Fruit fly (Drosophila melanogaster) Kc167 (cell line): Measurements from ENCODE around the gene Mob3.

ENCODE experiments used
- Myc ChIP-seq: fragments of >200 bp; optimal IDR thresholded peaks from 2 replicates; lab custom pipeline; 2017; ENCODE audit warnings: missing external identifiers
- Sin3A ChIP-seq: fragments of >200 bp; optimal IDR thresholded peaks from 2 replicates; lab custom pipeline; 2018; ENCODE audit warnings: missing external identifiers
- h ChIP-seq: fragments of >200 bp; optimal IDR thresholded peaks from 3 replicates; lab custom pipeline; 2018; ENCODE audit warnings: missing external identifiers
- insv ChIP-seq: fragments of >200 bp; optimal IDR thresholded peaks from 3 replicates; lab custom pipeline; 2018; ENCODE audit warnings: missing external identifiers
- psq ChIP-seq: fragments of >200 bp; optimal IDR thresholded peaks from 2 replicates; lab custom pipeline; 2017; ENCODE audit warnings: missing external identifiers
- ttk ChIP-seq: sonication (Bioruptor generic); optimal IDR thresholded peaks from 2 replicates; lab custom pipeline; 2017; ENCODE audit warnings: missing external identifiers

The Mob3 gene

dm6 chr2L:10310614-10311382 is 45.7 kb downstream of the Mob3 start, which contains the start of gene Cdk5alpha:
Gene Cdk5alpha, minus strand, starts transcription at chr2L:10310956.
- TF ChIP-seq psq (lab: Kevin White, UChicago): no peak
- TF ChIP-seq Myc (lab: Kevin White, UChicago): no peak
- TF ChIP-seq ttk (lab: Kevin White, UChicago): no peak
- TF ChIP-seq h (lab: Kevin White, UChicago): no peak
- TF ChIP-seq insv: no peak
- TF ChIP-seq Sin3A (lab: Kevin White, UChicago): no peak

dm6 chr2L:10311822-10312221 is 46.7 kb downstream of the Mob3 start:
- no peak for TF ChIP-seq Myc (lab: Kevin White, UChicago)
- TF ChIP-seq insv: no peak
- no peak for TF ChIP-seq h (lab: Kevin White, UChicago)

DNA sequence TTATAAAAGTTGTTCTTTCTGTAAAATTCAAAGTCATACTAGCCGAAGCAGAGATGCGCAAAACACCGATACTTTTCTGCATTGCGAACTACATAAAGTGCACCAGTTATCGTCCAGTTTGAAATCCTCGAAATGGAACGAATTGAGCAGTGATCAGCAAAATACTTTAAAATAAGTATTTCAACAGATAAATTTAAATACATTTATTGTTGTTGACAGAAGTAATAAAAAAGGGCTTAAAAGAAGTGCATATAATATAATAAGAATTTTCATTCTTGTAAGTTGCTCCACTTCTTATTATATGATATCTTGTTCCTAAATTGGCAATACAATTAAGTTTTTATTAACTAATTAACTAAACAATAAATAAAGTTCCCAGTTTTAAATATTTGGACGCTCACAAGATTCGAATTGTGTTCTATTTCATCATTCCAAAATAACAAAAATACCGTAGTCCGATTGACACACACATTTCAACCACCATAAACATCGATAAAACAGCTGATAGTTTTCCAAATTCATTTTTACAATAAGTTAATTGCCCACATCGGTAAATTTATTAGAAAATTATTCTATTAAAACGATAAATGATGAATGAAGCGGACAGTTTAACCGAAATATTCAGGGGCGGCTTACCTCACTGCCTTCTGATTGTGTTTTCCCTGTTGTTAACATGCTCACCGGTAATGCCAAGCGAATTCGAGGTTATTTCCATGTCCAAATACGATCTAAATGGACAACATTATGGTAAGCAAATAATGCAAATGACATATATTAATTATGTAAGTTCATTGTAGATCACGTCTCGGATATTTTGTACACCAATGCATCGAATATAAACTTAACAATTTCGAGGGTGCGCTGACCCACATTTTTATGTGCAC is 49.4 kb downstream of the Mob3 start, which contains the start of the genes Usp14 and CG4972:
Gene Usp14 (minus strand): TSS at position 70 of the 884 bp plus-strand sequence.
Gene CG4972 (plus strand): TSS at position 466 of the 884 bp plus-strand sequence.
- TF ChIP-seq Sin3A (lab: Kevin White, UChicago) (no peak), psq (lab: Kevin White, UChicago) (no peak), ttk (lab: Kevin White, UChicago) (no peak), insv (no peak), h (lab: Kevin White, UChicago) (no peak), Myc (lab: Kevin White, UChicago) (no peak)

DNA sequence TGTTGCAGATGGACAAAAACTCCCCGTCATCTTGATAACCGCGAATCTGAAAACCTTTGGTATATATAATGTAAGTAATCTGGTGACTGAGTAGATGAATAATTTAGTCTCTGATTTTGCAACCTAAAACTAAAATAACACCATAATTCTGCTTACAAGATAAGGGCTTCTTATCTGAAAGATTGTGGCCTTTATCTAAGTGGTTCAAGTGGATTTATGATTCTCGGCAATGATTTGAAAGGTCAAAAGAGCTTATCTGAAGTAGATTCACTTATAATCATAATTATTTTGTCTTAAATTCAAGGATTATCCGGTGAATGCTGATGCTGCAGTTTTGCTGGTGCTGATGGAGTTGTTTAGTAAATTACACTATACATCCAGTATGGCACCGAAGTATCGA is 50.8 kb downstream of the Mob3 start:
- TF ChIP-seq insv: no peak
- no peak for TF ChIP-seq Sin3A (lab: Kevin White, UChicago)
- TF ChIP-seq psq (lab: Kevin White, UChicago): no peak
- TF ChIP-seq Myc (lab: Kevin White, UChicago): no peak
